Fruit fly (Drosophila melanogaster) whole organism, prepupa: Measurements from ENCODE around the gene CG13365.

ENCODE experiments used
- CG10669 ChIP-seq: fragments of 200-800 bp; sonication (Bioruptor generic); optimal IDR thresholded peaks from 3 replicates; lab custom pipeline; 2018; ENCODE audit warnings: missing biosample characterization, mild to moderate bottlenecking, missing genetic modification characterization, moderate library complexity
- CG11762 ChIP-seq: fragments of 200-800 bp; sonication (Bioruptor generic); optimal IDR thresholded peaks from 3 replicates; lab custom pipeline; 2016; ENCODE audit warnings: missing biosample characterization, missing genetic modification characterization; ENCODE audit not compliant: insufficient read depth
- CG3032 ChIP-seq: fragments of 200-800 bp; optimal IDR thresholded peaks from 2 replicates; lab custom pipeline; 2019; ENCODE audit warnings: missing biosample characterization, mild to moderate bottlenecking, missing genetic modification characterization, moderate library complexity
- CG32006 ChIP-seq: fragments of 200-800 bp; sonication (Bioruptor generic); optimal IDR thresholded peaks from 3 replicates; lab custom pipeline; 2017; ENCODE audit warnings: missing biosample characterization, mild to moderate bottlenecking, missing genetic modification characterization
- CG6276 ChIP-seq: fragments of 200-800 bp; sonication (Bioruptor generic); optimal IDR thresholded peaks from 2 replicates; lab custom pipeline; 2017; ENCODE audit warnings: missing biosample characterization, mild to moderate bottlenecking, missing genetic modification characterization
- CG6808 ChIP-seq: fragments of 200-800 bp; sonication (Bioruptor generic); optimal IDR thresholded peaks from 3 replicates; lab custom pipeline; 2017; ENCODE audit warnings: missing biosample characterization, missing genetic modification characterization, mild to moderate bottlenecking, moderate library complexity, missing genetic modification reagents
- CG8319 ChIP-seq: fragments of 200-800 bp; sonication (Bioruptor generic); optimal IDR thresholded peaks from 3 replicates; lab custom pipeline; 2016; ENCODE audit warnings: missing biosample characterization, missing genetic modification characterization
- CG9139 ChIP-seq: fragments of 200-800 bp; sonication (Bioruptor generic); optimal IDR thresholded peaks from 3 replicates; lab custom pipeline; 2017; ENCODE audit warnings: missing biosample characterization, mild to moderate bottlenecking, missing genetic modification characterization
- Eip75B ChIP-seq: fragments of 200-800 bp; sonication (Bioruptor generic); optimal IDR thresholded peaks from 3 replicates; lab custom pipeline; 2016; ENCODE audit warnings: missing biosample characterization, missing genetic modification characterization
- Eip78C ChIP-seq: fragments of 200-800 bp; sonication (Bioruptor generic); peaks from one replicate; lab custom pipeline; 2016; ENCODE audit warnings: missing biosample characterization, missing genetic modification characterization
- eg ChIP-seq: fragments of 200-800 bp; sonication (Bioruptor generic); IDR thresholded peaks from 3 replicates; pipeline ENCODE4 v1.3.6; 2022; ENCODE audit warnings: missing biosample characterization, missing genetic modification characterization

- TF ChIP-seq eg (GFP tag; lab: Robert Waterston, UW) (no peak), CG10669 (GFP tag; lab: Kevin White, UChicago) (no peak), CG11762 (GFP tag; lab: Kevin White, UChicago) (no peak), Eip75B (GFP tag; lab: Kevin White, UChicago) (no peak), CG8319 (GFP tag; lab: Kevin White, UChicago) (no peak), CG3032 (tag; lab: Kevin White, UChicago) (no peak), Eip78C (GFP tag; lab: Kevin White, UChicago) (no peak), CG6276 (GFP tag; lab: Kevin White, UChicago) (no peak), CG9139 (GFP tag; lab: Kevin White, UChicago) (no peak), CG6808 (GFP tag; lab: Kevin White, UChicago) (no peak), CG32006 (no peak)
Observed at dm6 chrX:610048-610447, 11.0 kb downstream of the CG13365 start.
